Worm (Caenorhabditis elegans): ENCODE measurements around the gene Y54F10AR.2.
"Not testable (repeated sequence)": the region's sequence is repeated elsewhere in the genome, so short reads cannot be mapped to it uniquely, and the experiment has no call there.

The Y54F10AR.2 gene

ce11 chrIII:2616212-2616611, 44.9 kb upstream of the Y54F10AR.2 start (continued):
- no peak for TF ChIP-seq aptf-3 (GFP tag; IDR thresholded peaks at IDR 0.05)
- TF ChIP-seq let-607 (tag; optimal IDR thresholded peaks at IDR 0.05) = no peak
- TF ChIP-seq somi-1 (GFP tag; optimal IDR thresholded peaks at IDR 0.05) = no peak
- TF ChIP-seq madf-6 (GFP tag; IDR thresholded peaks at IDR 0.05) = no peak
- TF ChIP-seq rpc-1 (optimal IDR thresholded peaks at IDR 0.05) = no peak
- TF ChIP-seq rpc-1 (tag; optimal IDR thresholded peaks at IDR 0.05) = no peak
- TF ChIP-seq ceh-58 (GFP tag; IDR thresholded peaks at IDR 0.05) = no peak
- TF ChIP-seq Y53F4B.3 (GFP tag; IDR thresholded peaks at IDR 0.05) = no peak

- TF ChIP-seq F22D6.2 (tag; optimal IDR thresholded peaks at IDR 0.05); K11D2.4 (GFP tag; IDR thresholded peaks at IDR 0.05); ceh-79 (tag; optimal IDR thresholded peaks at IDR 0.05): not testable (repeated sequence)
Observed at ce11 chrIII:2607717-2608116, 36.4 kb upstream of the Y54F10AR.2 start, which contains the start of gene Y71H2B.5. TSS of gene Y71H2B.5 (plus strand) at chrIII:2608017.

- TF ChIP-seq attf-5 (GFP tag; optimal IDR thresholded peaks at IDR 0.05) (no peak), zfh-2 (GFP tag; conservative IDR thresholded peaks at IDR 0.05) (no peak), madf-8 (GFP tag; conservative IDR thresholded peaks at IDR 0.05) (no peak), lir-1 (GFP tag; conservative IDR thresholded peaks at IDR 0.05) (no peak), ceh-27 (GFP tag; optimal IDR thresholded peaks at IDR 0.05) (no peak), tlf-1 (GFP tag; optimal IDR thresholded peaks at IDR 0.05) (no peak), zim-3 (tag; optimal IDR thresholded peaks at IDR 0.05) (no peak), ztf-28 (GFP tag; IDR thresholded peaks at IDR 0.05) (no peak), Y56A3A.18 (GFP tag; IDR thresholded peaks at IDR 0.05) (no peak)
Observed at ce11 chrIII:2603671-2604070, 32.3 kb upstream of the Y54F10AR.2 start, which contains the start of gene Y71H2B.11. TSS of gene Y71H2B.11 (plus strand) at chrIII:2603971.

- TF ChIP-seq egl-44 (GFP tag; IDR thresholded peaks at IDR 0.05) (no peak), sdz-38 (tag; optimal IDR thresholded peaks at IDR 0.05) (no peak), D2030.7 (GFP tag; IDR thresholded peaks at IDR 0.05) (peak; percentile 53), F39B2.1 (GFP tag; IDR thresholded peaks at IDR 0.05) (no peak), sptf-2 (GFP tag; optimal IDR thresholded peaks at IDR 0.05) (no peak), mes-4 (tag; optimal IDR thresholded peaks at IDR 0.05) (no peak), cebp-2 (GFP tag; IDR thresholded peaks at IDR 0.05) (no peak), efl-1 (GFP tag; optimal IDR thresholded peaks at IDR 0.05) (peak; percentile 19), ceh-58 (GFP tag; IDR thresholded peaks at IDR 0.05) (no peak), lin-26 (GFP tag; IDR thresholded peaks at IDR 0.05) (no peak), ztf-3 (GFP tag; optimal IDR thresholded peaks at IDR 0.05) (no peak), rpc-1 (optimal IDR thresholded peaks at IDR 0.05) (no peak), rpc-1 (tag; optimal IDR thresholded peaks at IDR 0.05) (no peak), K11D2.4 (GFP tag; IDR thresholded peaks at IDR 0.05) (no peak), dox-1 (GFP tag; IDR thresholded peaks at IDR 0.05) (no peak), cebp-1 (GFP tag; IDR thresholded peaks at IDR 0.05) (no peak), cebp-1 (tag; optimal IDR thresholded peaks at IDR 0.05) (no peak), madf-10 (tag; optimal IDR thresholded peaks at IDR 0.05) (no peak), ets-4 (GFP tag; optimal IDR thresholded peaks at IDR 0.05) (no peak), lin-40 (tag; optimal IDR thresholded peaks at IDR 0.05) (no peak), T26A5.8 (tag; optimal IDR thresholded peaks at IDR 0.05) (no peak), snpc-1.1 (tag; optimal IDR thresholded peaks at IDR 0.05; ENCODE audit: insufficient read depth) (peak; percentile 26), F37B4.10 (GFP tag; IDR thresholded peaks at IDR 0.05) (no peak), ceh-40 (GFP tag; IDR thresholded peaks at IDR 0.05) (no peak), attf-5 (GFP tag; optimal IDR thresholded peaks at IDR 0.05) (no peak), madf-8 (GFP tag; conservative IDR thresholded peaks at IDR 0.05) (peak; percentile 64), bed-1 (GFP tag; IDR thresholded peaks at IDR 0.05) (no peak), lsl-1 (GFP tag; optimal IDR thresholded peaks at IDR 0.05) (peak; percentile 97), die-1 (tag; optimal IDR thresholded peaks at IDR 0.05) (no peak), lin-54 (GFP tag; optimal IDR thresholded peaks at IDR 0.05) (peak; percentile 64)
Observed at ce11 chrIII:2598491-2599065, 27.2 kb upstream of the Y54F10AR.2 start.
